Worm (Caenorhabditis elegans) whole organism, early embryonic: ENCODE results near the gene F38B7.11.

Experiments used
- ama-1 ChIP-seq: fragments of 150-350 bp; optimal IDR thresholded peaks from 2 replicates; lab custom pipeline; 2014
- flt-1 ChIP-seq: fragments of 200-800 bp; sonication (Bioruptor generic); IDR thresholded peaks from 2 replicates; pipeline ENCODE4 v1.3.6; 2022; ENCODE audit warnings: missing genetic modification characterization, missing compliant biosample characterization
- scrt-1 ChIP-seq: fragments of 200-800 bp; sonication (Bioruptor generic); IDR thresholded peaks from 2 replicates; pipeline ENCODE4 v1.3.6; 2022; ENCODE audit warnings: missing genetic modification characterization, missing compliant biosample characterization
- tbx-11 ChIP-seq: fragments of 200-800 bp; sonication (Bioruptor generic); IDR thresholded peaks from 2 replicates; pipeline ENCODE4 v1.3.6; 2022; ENCODE audit warnings: missing genetic modification characterization, missing compliant biosample characterization
- tra-4 ChIP-seq: sonication (generic microtip); optimal IDR thresholded peaks from 2 replicates; lab custom pipeline; 2017; ENCODE audit warnings: missing genetic modification characterization, missing compliant biosample characterization

DNA sequence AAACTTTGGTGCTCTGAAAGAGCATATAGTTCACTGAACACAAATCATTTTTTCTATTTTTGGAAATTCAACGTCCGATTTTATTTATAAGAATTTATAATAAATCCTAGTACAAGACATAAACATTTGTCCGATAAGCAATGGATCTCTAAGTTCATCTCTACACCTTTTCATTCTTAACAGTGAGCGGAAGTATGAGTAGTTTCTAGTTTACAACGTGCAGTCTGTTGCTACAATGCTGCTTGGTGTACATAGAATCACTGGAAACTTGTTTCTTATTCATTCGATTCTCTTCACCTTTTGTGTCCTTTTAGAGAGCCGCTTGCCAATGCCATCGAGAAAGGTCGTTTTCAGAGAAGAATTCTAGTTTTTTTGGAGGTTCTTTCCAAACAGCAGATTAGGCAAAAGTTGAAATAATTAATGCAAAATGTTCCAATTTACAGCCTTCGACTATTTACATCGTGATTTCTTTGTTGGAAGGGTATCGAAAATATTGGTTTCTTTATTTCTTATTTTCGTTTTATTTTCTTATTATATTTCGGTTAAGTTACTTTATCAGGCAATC is 19.9 kb upstream of the F38B7.11 start:
- TF ChIP-seq tra-4 (tag; lab: Kevin White, UChicago) (no peak), scrt-1 (GFP tag; lab: Robert Waterston, UW) (no peak), tbx-11 (no peak), flt-1 (GFP tag; lab: Robert Waterston, UW) (no peak), ama-1 (lab: Kevin White, UChicago) (no peak)
